Fruit fly (Drosophila melanogaster) whole organism, embryonic: ENCODE data around the gene peng.
A peak's percentile ranks its signal among the peaks of the same experiment; 100 is the strongest.

Source experiments
- Aef1 ChIP-seq: fragments of 200-800 bp; sonication (Bioruptor generic); IDR thresholded peaks from 3 replicates; pipeline ENCODE4 v1.3.6; 2022; ENCODE audit warnings: missing biosample characterization, missing genetic modification characterization
- Bdp1 ChIP-seq: fragments of 200-800 bp; sonication (Bioruptor generic); optimal IDR thresholded peaks from 3 replicates; lab custom pipeline; 2016; ENCODE audit warnings: missing biosample characterization, missing genetic modification characterization
- Blimp-1 ChIP-seq: fragments of 200-800 bp; sonication (Bioruptor generic); optimal IDR thresholded peaks from 3 replicates; lab custom pipeline; 2018; ENCODE audit warnings: missing biosample characterization, missing genetic modification characterization, mild to moderate bottlenecking, moderate library complexity, missing genetic modification reagents
- C15 ChIP-seq: fragments of 200-800 bp; sonication (Bioruptor generic); IDR thresholded peaks from 3 replicates; pipeline ENCODE4 v1.3.6; 2022; ENCODE audit warnings: missing biosample characterization, missing genetic modification characterization
- CG10462 ChIP-seq: fragments of 200-800 bp; sonication (Bioruptor generic); optimal IDR thresholded peaks from 2 replicates; lab custom pipeline; 2016; ENCODE audit warnings: missing biosample characterization, missing genetic modification characterization
- CG11093 ChIP-seq: fragments of 200-800 bp; sonication (Bioruptor generic); IDR thresholded peaks from 3 replicates; pipeline ENCODE4 v1.3.6; 2022; ENCODE audit warnings: missing biosample characterization, missing genetic modification characterization
- CG12659 ChIP-seq: fragments of 200-800 bp; sonication (Bioruptor generic); optimal IDR thresholded peaks from 3 replicates; lab custom pipeline; 2017; ENCODE audit warnings: mild to moderate bottlenecking, missing biosample characterization, missing genetic modification reagents, missing genetic modification characterization
- CG17186 ChIP-seq: fragments of 200-800 bp; sonication (Bioruptor generic); optimal IDR thresholded peaks from 3 replicates; lab custom pipeline; 2017; ENCODE audit warnings: missing biosample characterization, missing genetic modification reagents, missing genetic modification characterization
- CG17328 ChIP-seq: fragments of 200-800 bp; sonication (Bioruptor generic); IDR thresholded peaks from 2 replicates; pipeline ENCODE4 v1.3.6; 2022; ENCODE audit warnings: missing biosample characterization, missing genetic modification characterization
- CG1832 ChIP-seq: fragments of 200-800 bp; sonication (Bioruptor generic); optimal IDR thresholded peaks from 2 replicates; lab custom pipeline; 2017; ENCODE audit warnings: missing biosample characterization, mild to moderate bottlenecking, missing genetic modification characterization, inconsistent platforms
- CG2120 ChIP-seq: fragments of 200-800 bp; sonication (Bioruptor generic); optimal IDR thresholded peaks from 3 replicates; lab custom pipeline; 2016; ENCODE audit warnings: missing biosample characterization, missing genetic modification characterization
- CG31224 ChIP-seq: fragments of 200-800 bp; sonication (Bioruptor generic); IDR thresholded peaks from 2 replicates; pipeline ENCODE4 v1.3.6; 2022; ENCODE audit warnings: missing biosample characterization, missing genetic modification characterization
- CG33557 ChIP-seq: fragments of 200-800 bp; sonication (Bioruptor generic); optimal IDR thresholded peaks from 2 replicates; lab custom pipeline; 2019; ENCODE audit warnings: missing biosample characterization, mild to moderate bottlenecking, missing genetic modification characterization, moderate library complexity
- CG34224 ChIP-seq: fragments of 200-800 bp; sonication (Bioruptor generic); IDR thresholded peaks from 3 replicates; pipeline ENCODE4 v1.3.6; 2022; ENCODE audit warnings: missing biosample characterization, missing genetic modification characterization; ENCODE audit not compliant: partially characterized antibody
- CkIIα-i1 ChIP-seq: fragments of 200-800 bp; sonication (Bioruptor generic); IDR thresholded peaks from 2 replicates; pipeline ENCODE4 v1.3.6; 2022; ENCODE audit warnings: missing biosample characterization, missing genetic modification characterization
- Doc3 ChIP-seq: fragments of 200-800 bp; sonication (Bioruptor generic); IDR thresholded peaks from 3 replicates; pipeline ENCODE4 v1.3.6; 2022; ENCODE audit warnings: missing biosample characterization, missing genetic modification characterization; ENCODE audit not compliant: partially characterized antibody
- Dref ChIP-seq: fragments of 200-800 bp; sonication (Bioruptor generic); IDR thresholded peaks from 2 replicates; pipeline ENCODE4 v1.3.6; 2022; ENCODE audit warnings: missing biosample characterization, missing genetic modification characterization
- E2f2 ChIP-seq: fragments of 200-800 bp; sonication (Bioruptor generic); IDR thresholded peaks from 2 replicates; pipeline ENCODE4 v1.3.6; 2022; ENCODE audit warnings: missing biosample characterization, missing genetic modification characterization
- Eip74EF ChIP-seq, 2 experiments: fragments of 200-800 bp in 1 of 2; fragments of >200 bp in 1 of 2; sonication (Bioruptor generic) in 1 of 2; optimal IDR thresholded peaks; 2 replicates each; lab custom pipeline; 2017 to 2019; ENCODE audit warnings: missing biosample characterization in 2 of 2, missing genetic modification characterization in 2 of 2, mild to moderate bottlenecking in 1 of 2, moderate library complexity in 1 of 2
- Hey ChIP-seq: fragments of 200-800 bp; sonication (Bioruptor generic); optimal IDR thresholded peaks from 3 replicates; lab custom pipeline; 2018; ENCODE audit warnings: missing biosample characterization, mild to moderate bottlenecking, missing genetic modification characterization
- Hr51 ChIP-seq, 2 experiments: fragments of 200-800 bp; sonication (Bioruptor generic); optimal IDR thresholded peaks; 2 replicates in 1 of 2; 3 replicates in 1 of 2; lab custom pipeline; 2016 to 2018; ENCODE audit warnings: missing biosample characterization in 2 of 2, missing genetic modification characterization in 2 of 2, mild to moderate bottlenecking in 1 of 2, moderate library complexity in 1 of 2
- Lhr ChIP-seq: fragments of 200-800 bp; sonication (Bioruptor generic); optimal IDR thresholded peaks from 3 replicates; lab custom pipeline; 2017; ENCODE audit warnings: mild to moderate bottlenecking, missing biosample characterization, missing genetic modification reagents, missing genetic modification characterization
- Poxn ChIP-seq: fragments of 200-800 bp; sonication (Bioruptor generic); IDR thresholded peaks from 2 replicates; pipeline ENCODE4 v1.3.6; 2022; ENCODE audit warnings: missing biosample characterization, missing genetic modification characterization
- Sox100B ChIP-seq: fragments of 200-800 bp; sonication (Bioruptor generic); optimal IDR thresholded peaks from 3 replicates; lab custom pipeline; 2018; ENCODE audit warnings: missing biosample characterization, mild to moderate bottlenecking, missing genetic modification characterization
- Sry-β ChIP-seq: fragments of 200-800 bp; sonication (Bioruptor generic); optimal IDR thresholded peaks from 2 replicates; lab custom pipeline; 2018; ENCODE audit warnings: missing biosample characterization, mild to moderate bottlenecking, missing genetic modification characterization, moderate library complexity
- Ssrp ChIP-seq: fragments of 200-800 bp; sonication (Bioruptor generic); optimal IDR thresholded peaks from 2 replicates; lab custom pipeline; 2018; ENCODE audit warnings: missing biosample characterization, mild to moderate bottlenecking, missing genetic modification characterization, moderate library complexity
- ac ChIP-seq: fragments of 200-800 bp; sonication (Bioruptor generic); optimal IDR thresholded peaks from 3 replicates; lab custom pipeline; 2017; ENCODE audit warnings: missing biosample characterization, mild to moderate bottlenecking, missing genetic modification characterization
- al ChIP-seq: fragments of 200-800 bp; sonication (Bioruptor generic); IDR thresholded peaks from 2 replicates; pipeline ENCODE4 v1.3.6; 2022; ENCODE audit warnings: missing biosample characterization, missing genetic modification characterization
- ap ChIP-seq: fragments of 200-800 bp; sonication (Bioruptor generic); IDR thresholded peaks from 2 replicates; pipeline ENCODE4 v1.3.6; 2022; ENCODE audit warnings: missing biosample characterization, missing genetic modification characterization
- az2 ChIP-seq: fragments of 200-800 bp; sonication (Bioruptor generic); optimal IDR thresholded peaks from 3 replicates; lab custom pipeline; 2016; ENCODE audit warnings: missing biosample characterization, missing genetic modification characterization
- chn ChIP-seq: fragments of 200-800 bp; sonication (Bioruptor generic); optimal IDR thresholded peaks from 2 replicates; lab custom pipeline; 2016; ENCODE audit warnings: missing biosample characterization, missing genetic modification characterization
- exex ChIP-seq: fragments of 200-800 bp; sonication (Bioruptor generic); optimal IDR thresholded peaks from 4 replicates; lab custom pipeline; 2018; ENCODE audit warnings: missing biosample characterization, mild to moderate bottlenecking, missing genetic modification characterization, moderate library complexity
- ftz-f1 ChIP-seq: fragments of 200-800 bp; sonication (Bioruptor generic); optimal IDR thresholded peaks from 2 replicates; lab custom pipeline; 2016; ENCODE audit warnings: missing biosample characterization, missing genetic modification characterization
- gsb-n ChIP-seq: fragments of 200-800 bp; sonication (Bioruptor generic); optimal IDR thresholded peaks from 3 replicates; lab custom pipeline; 2018; ENCODE audit warnings: missing biosample characterization, mild to moderate bottlenecking, missing genetic modification characterization
- hkb ChIP-seq, 2 experiments: fragments of 200-800 bp in 1 of 2; fragments of >200 bp in 1 of 2; sonication (Bioruptor generic) in 1 of 2; IDR thresholded peaks in 1 of 2; optimal IDR thresholded peaks in 1 of 2; 2 replicates each; pipeline versions ENCODE4 v1.3.6 to Lab custom; 2017 to 2022; ENCODE audit warnings: missing biosample characterization in 1 of 2, missing genetic modification characterization in 1 of 2
- hth ChIP-seq: fragments of >200 bp; optimal IDR thresholded peaks from 2 replicates; lab custom pipeline; 2017; ENCODE audit warnings: inconsistent platforms
- insv ChIP-seq, 2 experiments: fragments of 200-800 bp; sonication (Bioruptor generic); optimal IDR thresholded peaks; 3 replicates each; lab custom pipeline; 2016 to 2018; ENCODE audit warnings: missing biosample characterization in 2 of 2, missing genetic modification characterization in 2 of 2
- jumu ChIP-seq: fragments of 200-800 bp; sonication (Bioruptor generic); optimal IDR thresholded peaks from 3 replicates; lab custom pipeline; 2016; ENCODE audit warnings: missing biosample characterization, missing genetic modification characterization
- luna ChIP-seq: fragments of 200-800 bp; sonication (Bioruptor generic); optimal IDR thresholded peaks from 2 replicates; lab custom pipeline; 2016; ENCODE audit warnings: missing biosample characterization, missing genetic modification characterization
- mam ChIP-seq: fragments of 200-800 bp; sonication (Bioruptor generic); optimal IDR thresholded peaks from 3 replicates; lab custom pipeline; 2016; ENCODE audit warnings: missing biosample characterization, missing genetic modification characterization
- nerfin-2 ChIP-seq: fragments of 200-800 bp; sonication (Bioruptor generic); IDR thresholded peaks from 2 replicates; pipeline ENCODE4 v1.3.6; 2022; ENCODE audit warnings: missing biosample characterization, missing genetic modification characterization; ENCODE audit not compliant: partially characterized antibody
- nmo ChIP-seq: fragments of 200-800 bp; sonication (Bioruptor generic); optimal IDR thresholded peaks from 2 replicates; lab custom pipeline; 2018; ENCODE audit warnings: missing biosample characterization, mild to moderate bottlenecking, missing genetic modification characterization, moderate library complexity
- psq ChIP-seq: fragments of 200-800 bp; sonication (Bioruptor generic); optimal IDR thresholded peaks from 2 replicates; lab custom pipeline; 2017; ENCODE audit warnings: missing biosample characterization, missing genetic modification characterization
- ranshi ChIP-seq: fragments of 200-800 bp; sonication (Bioruptor generic); IDR thresholded peaks from 2 replicates; pipeline ENCODE4 v1.3.6; 2022; ENCODE audit warnings: missing biosample characterization, missing genetic modification characterization
- sens ChIP-seq: fragments of 200-800 bp; sonication (Bioruptor generic); peaks from one replicate; lab custom pipeline; 2016; ENCODE audit warnings: missing biosample characterization, missing genetic modification characterization
- slbo ChIP-seq: fragments of 200-800 bp; sonication (Bioruptor generic); IDR thresholded peaks from 2 replicates; pipeline ENCODE4 v1.3.6; 2022; ENCODE audit warnings: missing biosample characterization, missing genetic modification characterization
- tio ChIP-seq: fragments of 200-800 bp; sonication (Bioruptor generic); optimal IDR thresholded peaks from 2 replicates; lab custom pipeline; 2017; ENCODE audit warnings: missing biosample characterization, missing genetic modification characterization, inconsistent platforms
- trem ChIP-seq: fragments of 200-800 bp; optimal IDR thresholded peaks from 3 replicates; lab custom pipeline; 2019; ENCODE audit warnings: missing biosample characterization, mild to moderate bottlenecking, missing genetic modification characterization, moderate library complexity

The peng gene

dm6 chrX:21306485-21307142 is 43.0 kb downstream of the peng start, which contains the start of gene Abca3 (continued):
- no peak for TF ChIP-seq ac
- TF ChIP-seq CG2120 = peak; percentile 83
- peak; percentile 14; the same call in 1 of the 2 replicates for TF ChIP-seq Poxn (GFP tag; lab: Robert Waterston, UW)
- TF ChIP-seq C15 (GFP tag; lab: Robert Waterston, UW) = 0 out of 3 replicates have a peak, but pooled peaks have one; percentile 28
- peak; percentile 93 for TF ChIP-seq sens (GFP tag; lab: Kevin White, UChicago)
- peak in 1 of 2 experiments; percentile 26 for TF ChIP-seq insv (GFP tag; optimal IDR thresholded peaks at IDR 0.05; lab: Kevin White, UChicago)
- no peak for TF ChIP-seq luna
- TF ChIP-seq Lhr (GFP tag; lab: Kevin White, UChicago) = no peak
- peak; percentile 44; the same call in 2 of the 3 replicates for TF ChIP-seq Aef1 (GFP tag; lab: Robert Waterston, UW)
- peak; percentile 55 for TF ChIP-seq CG33557 (GFP tag; lab: Kevin White, UChicago)
- peak; percentile 23 for TF ChIP-seq jumu
- peak in 1 of 2 experiments; percentile 8 for TF ChIP-seq Hr51 (GFP tag; optimal IDR thresholded peaks at IDR 0.05; lab: Kevin White, UChicago)
- 0 out of 2 replicates have a peak, but pooled peaks have one; percentile 23 for TF ChIP-seq CG17328 (GFP tag; lab: Robert Waterston, UW)
- no peak for TF ChIP-seq trem (tag; lab: Kevin White, UChicago)
- no peak for TF ChIP-seq CG17186 (GFP tag; lab: Kevin White, UChicago)
- peak; percentile 1 for TF ChIP-seq Hey (tag; lab: Kevin White, UChicago)
- peak; percentile 45; the same call in 1 of the 3 replicates for TF ChIP-seq CG11093 (GFP tag; lab: Robert Waterston, UW)
- no peak for TF ChIP-seq nerfin-2 (GFP tag; lab: Robert Waterston, UW)
- TF ChIP-seq CG34224 (GFP tag; lab: Robert Waterston, UW) = no peak; the same call in 2 of the 3 replicates
- TF ChIP-seq chn (GFP tag; lab: Kevin White, UChicago) = no peak
- TF ChIP-seq CG1832 (GFP tag; lab: Kevin White, UChicago) = no peak
- peak; percentile 55 for TF ChIP-seq ftz-f1 (GFP tag; lab: Kevin White, UChicago)
- TF ChIP-seq exex (tag; lab: Kevin White, UChicago) = peak; percentile 97
- peak; percentile 91 for TF ChIP-seq Blimp-1 (GFP tag; lab: Kevin White, UChicago)
- no peak for TF ChIP-seq CkIIα-i1 (GFP tag; lab: Robert Waterston, UW)
- TF ChIP-seq hth (lab: Kevin White, UChicago) = no peak
- TF ChIP-seq tio (GFP tag; lab: Kevin White, UChicago) = no peak
- peak; percentile 67 for TF ChIP-seq nmo (GFP tag; lab: Kevin White, UChicago)
- peak; percentile 76 for TF ChIP-seq slbo (GFP tag; lab: Robert Waterston, UW)
- TF ChIP-seq az2 (GFP tag; lab: Kevin White, UChicago) = peak; percentile 40
- peak; percentile 38 for TF ChIP-seq Ssrp (tag; lab: Kevin White, UChicago)
- 0 out of 3 replicates have a peak, but pooled peaks have one; percentile 24 for TF ChIP-seq Doc3 (GFP tag; lab: Robert Waterston, UW)
- TF ChIP-seq CG31224 (GFP tag; lab: Robert Waterston, UW) = 0 out of 2 replicates have a peak, but pooled peaks have one; percentile 12
- TF ChIP-seq al = peak; percentile 70
- TF ChIP-seq ap (GFP tag; lab: Robert Waterston, UW) = no peak
- TF ChIP-seq E2f2 = peak; percentile 84
- TF ChIP-seq hkb (optimal IDR thresholded peaks at IDR 0.05; lab: Kevin White, UChicago) = peak; percentile 47
- peak; percentile 41; the same call in 1 of the 2 replicates for TF ChIP-seq hkb (GFP tag; IDR thresholded peaks at IDR 0.05; lab: Robert Waterston, UW)
- no peak; the same call in 1 of the 2 replicates for TF ChIP-seq ranshi
- no peak for TF ChIP-seq psq (GFP tag; lab: Kevin White, UChicago)
- TF ChIP-seq Sry-β (GFP tag; lab: Kevin White, UChicago) = peak; percentile 97
- no peak for TF ChIP-seq Bdp1 (GFP tag; lab: Kevin White, UChicago)
- no peak for TF ChIP-seq CG10462 (GFP tag; lab: Kevin White, UChicago)
- peak in 1 of 2 experiments; percentile 17 for TF ChIP-seq Eip74EF (GFP tag; optimal IDR thresholded peaks at IDR 0.05; lab: Kevin White, UChicago)
- TF ChIP-seq Dref (GFP tag; lab: Robert Waterston, UW) = peak; percentile 69
- TF ChIP-seq gsb-n (tag; lab: Kevin White, UChicago) = peak; percentile 23
- TF ChIP-seq mam = peak; percentile 68
- no peak for TF ChIP-seq Sox100B
- peak; percentile 71 for TF ChIP-seq CG12659 (GFP tag; lab: Kevin White, UChicago)
